Fruit fly (Drosophila melanogaster) whole organism, embryonic: Measurements from ENCODE around the gene CG14229.

Source experiments
- CG10431 ChIP-seq: fragments of 200-800 bp; sonication (Bioruptor generic); optimal IDR thresholded peaks from 3 replicates; lab custom pipeline; 2018; ENCODE audit warnings: missing biosample characterization, mild to moderate bottlenecking, missing genetic modification characterization
- CG11723 ChIP-seq: fragments of 200-800 bp; sonication (Bioruptor generic); optimal IDR thresholded peaks from 2 replicates; lab custom pipeline; 2017; ENCODE audit warnings: missing biosample characterization, mild to moderate bottlenecking, missing genetic modification characterization
- CG12104 ChIP-seq: fragments of 200-800 bp; sonication (Bioruptor generic); optimal IDR thresholded peaks from 3 replicates; lab custom pipeline; 2016; ENCODE audit warnings: missing biosample characterization, missing genetic modification characterization
- CG12155 ChIP-seq: fragments of 200-800 bp; sonication (Bioruptor generic); optimal IDR thresholded peaks from 3 replicates; lab custom pipeline; 2016; ENCODE audit warnings: missing biosample characterization, missing genetic modification characterization
- CG12744 ChIP-seq: fragments of 200-800 bp; sonication (Bioruptor generic); optimal IDR thresholded peaks from 2 replicates; lab custom pipeline; 2016; ENCODE audit warnings: missing biosample characterization, missing genetic modification characterization
- CG12769 ChIP-seq: fragments of 200-800 bp; sonication (Bioruptor generic); optimal IDR thresholded peaks from 2 replicates; lab custom pipeline; 2019; ENCODE audit warnings: missing biosample characterization, mild to moderate bottlenecking, missing genetic modification characterization, moderate library complexity
- CG13287 ChIP-seq: fragments of 200-800 bp; sonication (Bioruptor generic); IDR thresholded peaks from 2 replicates; pipeline ENCODE4 v1.3.6; 2022; ENCODE audit warnings: missing biosample characterization, missing genetic modification characterization; ENCODE audit not compliant: partially characterized antibody
- CG14014 ChIP-seq: fragments of 200-800 bp; sonication (Bioruptor generic); IDR thresholded peaks from 2 replicates; pipeline ENCODE4 v1.3.6; 2022; ENCODE audit warnings: missing biosample characterization, missing genetic modification characterization
- CG17568 ChIP-seq: fragments of 200-800 bp; sonication (Bioruptor generic); optimal IDR thresholded peaks from 2 replicates; lab custom pipeline; 2018; ENCODE audit warnings: missing biosample characterization, mild to moderate bottlenecking, missing genetic modification characterization, moderate library complexity
- CG2129 ChIP-seq: fragments of 200-800 bp; sonication (Bioruptor generic); IDR thresholded peaks from 2 replicates; pipeline ENCODE4 v1.3.6; 2022; ENCODE audit warnings: missing biosample characterization, missing genetic modification characterization; ENCODE audit not compliant: partially characterized antibody
- CG31388 ChIP-seq: fragments of 200-800 bp; sonication (Bioruptor generic); optimal IDR thresholded peaks from 2 replicates; lab custom pipeline; 2016; ENCODE audit warnings: missing biosample characterization, missing genetic modification characterization
- CG3281 ChIP-seq: fragments of 200-800 bp; sonication (Bioruptor generic); optimal IDR thresholded peaks from 3 replicates; lab custom pipeline; 2017; ENCODE audit warnings: missing biosample characterization, mild to moderate bottlenecking, missing genetic modification characterization
- CG34224 ChIP-seq: fragments of 200-800 bp; sonication (Bioruptor generic); IDR thresholded peaks from 3 replicates; pipeline ENCODE4 v1.3.6; 2022; ENCODE audit warnings: missing biosample characterization, missing genetic modification characterization; ENCODE audit not compliant: partially characterized antibody
- CG4282 ChIP-seq: fragments of 200-800 bp; sonication (Bioruptor generic); optimal IDR thresholded peaks from 2 replicates; lab custom pipeline; 2016; ENCODE audit warnings: missing biosample characterization, missing genetic modification characterization
- CG5245 ChIP-seq: fragments of 200-800 bp; sonication (Bioruptor generic); optimal IDR thresholded peaks from 3 replicates; lab custom pipeline; 2016; ENCODE audit warnings: missing biosample characterization, missing genetic modification characterization
- CG6813 ChIP-seq: fragments of 200-800 bp; sonication (Bioruptor generic); optimal IDR thresholded peaks from 2 replicates; lab custom pipeline; 2017; ENCODE audit warnings: missing biosample characterization, missing genetic modification characterization, mild to moderate bottlenecking, moderate library complexity, missing genetic modification reagents
- CG6854 ChIP-seq: fragments of 200-800 bp; sonication (Bioruptor generic); optimal IDR thresholded peaks from 3 replicates; lab custom pipeline; 2017; ENCODE audit warnings: missing biosample characterization, mild to moderate bottlenecking, missing genetic modification characterization
- CG7357 ChIP-seq: fragments of 200-800 bp; sonication (Bioruptor generic); IDR thresholded peaks from 3 replicates; pipeline ENCODE4 v1.3.6; 2022; ENCODE audit warnings: missing biosample characterization, missing genetic modification characterization
- CG7556 ChIP-seq: fragments of 200-800 bp; sonication (Bioruptor generic); optimal IDR thresholded peaks from 2 replicates; lab custom pipeline; 2017; ENCODE audit warnings: missing biosample characterization, mild to moderate bottlenecking, missing genetic modification characterization
- CG7839 ChIP-seq: fragments of 200-800 bp; sonication (Bioruptor generic); optimal IDR thresholded peaks from 3 replicates; lab custom pipeline; 2018; ENCODE audit warnings: missing biosample characterization, mild to moderate bottlenecking, missing genetic modification characterization, moderate library complexity
- CG8281 ChIP-seq: fragments of 200-800 bp; sonication (Bioruptor generic); optimal IDR thresholded peaks from 2 replicates; lab custom pipeline; 2018; ENCODE audit warnings: missing biosample characterization, mild to moderate bottlenecking, missing genetic modification characterization, moderate library complexity
- CG8388 ChIP-seq: fragments of 200-800 bp; sonication (Bioruptor generic); optimal IDR thresholded peaks from 2 replicates; lab custom pipeline; 2019; ENCODE audit warnings: missing biosample characterization, mild to moderate bottlenecking, missing genetic modification characterization, moderate library complexity
- CG8944 ChIP-seq: fragments of 200-800 bp; sonication (Bioruptor generic); optimal IDR thresholded peaks from 3 replicates; lab custom pipeline; 2016; ENCODE audit warnings: missing biosample characterization, missing genetic modification characterization
- Deaf1 ChIP-seq: fragments of 200-800 bp; optimal IDR thresholded peaks from 3 replicates; lab custom pipeline; 2019; ENCODE audit warnings: missing biosample characterization, mild to moderate bottlenecking, missing genetic modification characterization, moderate library complexity
- Doc2 ChIP-seq: fragments of 200-800 bp; sonication (Bioruptor generic); IDR thresholded peaks from 2 replicates; pipeline ENCODE4 v1.3.6; 2022; ENCODE audit warnings: missing biosample characterization, missing genetic modification characterization
- Ets65A ChIP-seq: fragments of 200-800 bp; sonication (Bioruptor generic); peaks from one replicate; lab custom pipeline; 2016; ENCODE audit warnings: missing biosample characterization, missing genetic modification characterization
- Gsc ChIP-seq: fragments of 200-800 bp; sonication (Bioruptor generic); IDR thresholded peaks from 2 replicates; pipeline ENCODE4 v1.3.6; 2022; ENCODE audit warnings: missing biosample characterization, missing genetic modification characterization
- Mad ChIP-seq: fragments of 200-800 bp; sonication (Bioruptor generic); optimal IDR thresholded peaks from 2 replicates; lab custom pipeline; 2016; ENCODE audit warnings: missing biosample characterization, missing genetic modification characterization
- Max ChIP-seq: fragments of 200-800 bp; sonication (Bioruptor generic); optimal IDR thresholded peaks from 2 replicates; lab custom pipeline; 2016; ENCODE audit warnings: missing biosample characterization, mild to moderate bottlenecking, missing genetic modification characterization
- Nf-YB ChIP-seq: fragments of 200-800 bp; sonication (Bioruptor generic); optimal IDR thresholded peaks from 3 replicates; lab custom pipeline; 2019; ENCODE audit warnings: missing biosample characterization, mild to moderate bottlenecking, missing genetic modification characterization, moderate library complexity
- aop ChIP-seq: fragments of 200-800 bp; sonication (Bioruptor generic); IDR thresholded peaks from 2 replicates; pipeline ENCODE4 v1.3.6; 2022; ENCODE audit warnings: missing biosample characterization, missing genetic modification characterization
- cato ChIP-seq: fragments of 200-800 bp; sonication (Bioruptor generic); optimal IDR thresholded peaks from 2 replicates; lab custom pipeline; 2016; ENCODE audit warnings: missing biosample characterization, missing genetic modification characterization, borderline replicate concordance
- caup ChIP-seq: fragments of 200-800 bp; sonication (Bioruptor generic); optimal IDR thresholded peaks from 3 replicates; lab custom pipeline; 2017; ENCODE audit warnings: missing biosample characterization, mild to moderate bottlenecking, missing genetic modification characterization, moderate library complexity; ENCODE audit not compliant: severe bottlenecking
- chinmo ChIP-seq: fragments of 200-800 bp; sonication (Bioruptor generic); IDR thresholded peaks from 4 replicates; pipeline ENCODE4 v1.3.6; 2022; ENCODE audit warnings: missing biosample characterization, missing genetic modification characterization; ENCODE audit not compliant: partially characterized antibody
- chm ChIP-seq: fragments of 200-800 bp; sonication (Bioruptor generic); IDR thresholded peaks from 2 replicates; pipeline ENCODE4 v1.3.6; 2022; ENCODE audit warnings: missing biosample characterization, missing genetic modification characterization
- crc ChIP-seq: fragments of 200-800 bp; sonication (Bioruptor generic); optimal IDR thresholded peaks from 2 replicates; lab custom pipeline; 2016; ENCODE audit warnings: missing biosample characterization, missing genetic modification characterization
- crol ChIP-seq: fragments of 200-800 bp; sonication (Bioruptor generic); IDR thresholded peaks from 2 replicates; pipeline ENCODE4 v1.3.6; 2022; ENCODE audit warnings: missing biosample characterization, missing genetic modification characterization
- crp ChIP-seq, 2 experiments: fragments of 200-800 bp; sonication (Bioruptor generic); optimal IDR thresholded peaks; 2 replicates in 1 of 2; 3 replicates in 1 of 2; lab custom pipeline; 2017; ENCODE audit warnings: missing biosample characterization in 2 of 2, missing genetic modification characterization in 2 of 2, mild to moderate bottlenecking in 1 of 2, moderate library complexity in 1 of 2
- danr ChIP-seq: fragments of 200-800 bp; sonication (Bioruptor generic); IDR thresholded peaks from 2 replicates; pipeline ENCODE4 v1.3.6; 2022; ENCODE audit warnings: missing biosample characterization, missing genetic modification characterization
- grau ChIP-seq: fragments of 200-800 bp; optimal IDR thresholded peaks from 3 replicates; lab custom pipeline; 2019; ENCODE audit warnings: missing biosample characterization, mild to moderate bottlenecking, missing genetic modification characterization, moderate library complexity
- hb ChIP-seq: fragments of 200-800 bp; sonication (Bioruptor generic); IDR thresholded peaks from 3 replicates; pipeline ENCODE4 v1.3.6; 2022; ENCODE audit warnings: missing biosample characterization, missing genetic modification characterization; ENCODE audit not compliant: partially characterized antibody
- inv ChIP-seq: fragments of 200-800 bp; sonication (Bioruptor generic); IDR thresholded peaks from 2 replicates; pipeline ENCODE4 v1.3.6; 2022; ENCODE audit warnings: missing biosample characterization, missing genetic modification characterization; ENCODE audit not compliant: partially characterized antibody
- knrl ChIP-seq: fragments of 200-800 bp; sonication (Bioruptor generic); IDR thresholded peaks from 3 replicates; pipeline ENCODE4 v1.3.6; 2022; ENCODE audit warnings: missing biosample characterization, missing genetic modification characterization; ENCODE audit not compliant: partially characterized antibody
- nerfin-1 ChIP-seq: fragments of 200-800 bp; sonication (Bioruptor generic); optimal IDR thresholded peaks from 3 replicates; lab custom pipeline; 2019; ENCODE audit warnings: missing biosample characterization, mild to moderate bottlenecking, missing genetic modification characterization, moderate library complexity
- peb ChIP-seq: fragments of 200-800 bp; sonication (Bioruptor generic); IDR thresholded peaks from 2 replicates; pipeline ENCODE4 v1.3.6; 2022; ENCODE audit warnings: missing biosample characterization, missing genetic modification characterization
- psq ChIP-seq: fragments of 200-800 bp; sonication (Bioruptor generic); optimal IDR thresholded peaks from 2 replicates; lab custom pipeline; 2017; ENCODE audit warnings: missing biosample characterization, missing genetic modification characterization
- sd ChIP-seq: fragments of 200-800 bp; sonication (Bioruptor generic); optimal IDR thresholded peaks from 3 replicates; lab custom pipeline; 2018; ENCODE audit warnings: missing biosample characterization, mild to moderate bottlenecking, missing genetic modification characterization, moderate library complexity
- tgo ChIP-seq: fragments of 200-800 bp; sonication (Bioruptor generic); IDR thresholded peaks from 3 replicates; pipeline ENCODE4 v1.3.6; 2022; ENCODE audit warnings: missing biosample characterization, missing genetic modification characterization
- usp ChIP-seq: fragments of >200 bp; optimal IDR thresholded peaks from 2 replicates; lab custom pipeline; 2017; ENCODE audit warnings: missing biosample characterization, missing genetic modification characterization
- z ChIP-seq: fragments of 200-800 bp; sonication (Bioruptor generic); IDR thresholded peaks from 3 replicates; pipeline ENCODE4 v1.3.6; 2022; ENCODE audit warnings: missing biosample characterization, missing genetic modification characterization

The CG14229 gene

dm6 chrX:19665684-19666141 is 29.3 kb downstream of the CG14229 start (continued):
- TF ChIP-seq CG10431 (no peak), CG7556 (GFP tag; lab: Kevin White, UChicago) (no peak), chm (peak; percentile 26; the same call in 1 of the 2 replicates), CG6813 (GFP tag; lab: Kevin White, UChicago) (no peak), CG12155 (GFP tag; lab: Kevin White, UChicago) (no peak), grau (tag; lab: Kevin White, UChicago) (peak; percentile 35), psq (GFP tag; lab: Kevin White, UChicago) (no peak), sd (no peak), CG7357 (GFP tag; lab: Robert Waterston, UW) (no peak), CG2129 (GFP tag; lab: Robert Waterston, UW) (no peak), CG8944 (GFP tag; lab: Kevin White, UChicago) (peak; percentile 34), knrl (GFP tag; lab: Robert Waterston, UW) (peak; percentile 64; the same call in 2 of the 3 replicates), CG3281 (no peak), CG17568 (GFP tag; lab: Kevin White, UChicago) (no peak), CG5245 (no peak), cato (GFP tag; lab: Kevin White, UChicago) (no peak), Nf-YB (no peak), Deaf1 (peak; percentile 43), CG8388 (GFP tag; lab: Kevin White, UChicago) (no peak), z (GFP tag; lab: Robert Waterston, UW) (no peak), CG7839 (peak; percentile 38), CG14014 (GFP tag; lab: Robert Waterston, UW) (peak; percentile 57), caup (GFP tag; lab: Kevin White, UChicago) (no peak), CG13287 (GFP tag; lab: Robert Waterston, UW) (peak; percentile 32; the same call in 1 of the 2 replicates), nerfin-1 (tag; lab: Kevin White, UChicago) (no peak), Max (GFP tag; lab: Kevin White, UChicago) (no peak), danr (GFP tag; lab: Robert Waterston, UW) (no peak), Ets65A (GFP tag; lab: Kevin White, UChicago) (peak; percentile 87), hb (GFP tag; lab: Robert Waterston, UW) (no peak), CG6854 (GFP tag; lab: Kevin White, UChicago) (no peak), CG12769 (tag; lab: Kevin White, UChicago) (peak; percentile 31), tgo (GFP tag; lab: Robert Waterston, UW) (peak; percentile 64), CG12744 (GFP tag; lab: Kevin White, UChicago) (peak; percentile 24), Gsc (GFP tag; lab: Robert Waterston, UW) (no peak), inv (peak; percentile 67), Doc2 (no peak), aop (no peak), chinmo (GFP tag; lab: Robert Waterston, UW) (peak; percentile 88), CG8281 (no peak), crol (GFP tag; lab: Robert Waterston, UW) (no peak), peb (peak; percentile 37; the same call in 1 of the 2 replicates), CG31388 (GFP tag; lab: Kevin White, UChicago) (no peak), usp (no peak), crc (GFP tag; lab: Kevin White, UChicago) (no peak), Mad (GFP tag; lab: Kevin White, UChicago) (no peak), CG11723 (GFP tag; lab: Kevin White, UChicago) (no peak), crp (GFP tag; optimal IDR thresholded peaks at IDR 0.05; lab: Kevin White, UChicago) (peak in 1 of 2 experiments; percentile 23), CG12104 (GFP tag; lab: Kevin White, UChicago) (no peak), CG34224 (no peak), CG4282 (GFP tag; lab: Kevin White, UChicago) (no peak)
